Fruit fly (Drosophila melanogaster) Kc167 (cell line): ENCODE measurements around the gene D12.

Experiments
- Myc ChIP-seq: fragments of >200 bp; optimal IDR thresholded peaks from 2 replicates; lab custom pipeline; 2017; ENCODE audit warnings: missing external identifiers
- Sin3A ChIP-seq: fragments of >200 bp; optimal IDR thresholded peaks from 2 replicates; lab custom pipeline; 2018; ENCODE audit warnings: missing external identifiers
- h ChIP-seq: fragments of >200 bp; optimal IDR thresholded peaks from 3 replicates; lab custom pipeline; 2018; ENCODE audit warnings: missing external identifiers
- insv ChIP-seq: fragments of >200 bp; optimal IDR thresholded peaks from 3 replicates; lab custom pipeline; 2018; ENCODE audit warnings: missing external identifiers
- psq ChIP-seq: fragments of >200 bp; optimal IDR thresholded peaks from 2 replicates; lab custom pipeline; 2017; ENCODE audit warnings: missing external identifiers
- ttk ChIP-seq: sonication (Bioruptor generic); optimal IDR thresholded peaks from 2 replicates; lab custom pipeline; 2017; ENCODE audit warnings: missing external identifiers

D12 gene

DNA sequence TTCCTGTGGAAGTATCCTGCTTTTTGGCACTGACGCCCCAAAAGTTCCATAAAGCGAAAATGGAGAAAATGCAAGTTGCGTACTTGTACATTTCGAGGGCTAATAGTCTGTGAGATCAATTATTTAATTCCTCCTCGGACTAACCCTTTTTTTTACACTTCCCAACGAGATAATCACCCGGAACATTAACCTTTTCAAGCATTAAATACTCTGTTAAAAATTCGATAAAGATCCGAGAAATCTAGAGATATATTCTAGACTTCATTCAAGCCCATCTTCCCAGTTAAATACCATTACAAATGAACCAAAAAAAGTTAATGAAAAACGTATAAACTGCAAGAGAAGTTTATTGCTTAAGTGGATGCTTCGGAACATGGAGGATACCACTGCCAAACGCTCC is 43.0 kb downstream of the D12 start, which contains the start of gene lectin-29Ca:
TSS of gene lectin-29Ca (minus strand) at position 101 of the 400 bp plus-strand sequence.
- TF ChIP-seq h (lab: Kevin White, UChicago) = no peak
- no peak for TF ChIP-seq psq (lab: Kevin White, UChicago)
- TF ChIP-seq Sin3A (lab: Kevin White, UChicago) = no peak
- TF ChIP-seq insv (lab: Kevin White, UChicago) = no peak
- TF ChIP-seq ttk (lab: Kevin White, UChicago) = no peak
- TF ChIP-seq Myc (lab: Kevin White, UChicago) = no peak

DNA sequence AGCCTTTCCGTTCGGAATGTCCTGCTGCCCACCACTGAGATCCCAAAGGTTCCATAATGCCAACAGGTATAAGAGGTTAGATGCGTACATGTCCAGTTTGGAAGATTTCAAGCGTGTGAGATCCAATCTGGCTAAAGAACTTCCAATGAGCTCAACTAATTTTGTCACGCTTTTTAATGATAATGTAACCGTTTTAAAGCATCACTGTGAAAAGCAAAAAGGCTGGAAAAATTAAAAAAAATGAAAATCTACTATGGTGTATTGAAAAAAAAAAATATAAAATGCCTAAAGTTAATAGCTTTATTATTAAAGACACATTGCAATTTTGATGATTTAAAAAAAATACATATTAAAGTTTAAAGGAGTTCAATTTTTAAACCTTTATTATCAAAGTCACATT is 44.0 kb downstream of the D12 start, which contains the start of gene Acp29AB:
TSS of gene Acp29AB (minus strand) at position 101 of the 400 bp plus-strand sequence.
- TF ChIP-seq Sin3A (lab: Kevin White, UChicago) (no peak), psq (lab: Kevin White, UChicago) (no peak), h (lab: Kevin White, UChicago) (no peak), insv (lab: Kevin White, UChicago) (no peak), ttk (lab: Kevin White, UChicago) (no peak), Myc (lab: Kevin White, UChicago) (no peak)

DNA sequence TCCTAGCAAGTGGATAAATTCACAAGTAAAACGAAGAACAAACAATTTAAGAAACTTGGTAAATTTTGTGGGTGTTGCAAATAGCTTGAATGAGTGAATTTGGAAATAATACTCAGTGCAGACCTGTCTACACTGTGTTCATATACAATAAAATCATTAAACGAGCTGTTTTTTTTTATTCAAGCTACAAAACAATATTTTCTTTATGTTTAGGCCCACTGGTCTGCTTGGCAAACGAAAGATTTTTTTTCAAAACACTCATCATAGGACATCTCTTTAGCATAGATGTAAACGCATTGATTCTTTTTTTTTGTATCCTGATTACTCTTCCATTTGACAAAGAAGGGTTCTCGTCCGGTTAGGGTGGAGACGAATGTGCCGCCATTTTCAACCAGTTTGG is 44.9 kb downstream of the D12 start, which contains the start of gene CG42820:
TSS of gene CG42820 (minus strand) at position 101 of the 400 bp plus-strand sequence.
- TF ChIP-seq psq (lab: Kevin White, UChicago) (no peak), Myc (lab: Kevin White, UChicago) (no peak), h (lab: Kevin White, UChicago) (no peak)

DNA sequence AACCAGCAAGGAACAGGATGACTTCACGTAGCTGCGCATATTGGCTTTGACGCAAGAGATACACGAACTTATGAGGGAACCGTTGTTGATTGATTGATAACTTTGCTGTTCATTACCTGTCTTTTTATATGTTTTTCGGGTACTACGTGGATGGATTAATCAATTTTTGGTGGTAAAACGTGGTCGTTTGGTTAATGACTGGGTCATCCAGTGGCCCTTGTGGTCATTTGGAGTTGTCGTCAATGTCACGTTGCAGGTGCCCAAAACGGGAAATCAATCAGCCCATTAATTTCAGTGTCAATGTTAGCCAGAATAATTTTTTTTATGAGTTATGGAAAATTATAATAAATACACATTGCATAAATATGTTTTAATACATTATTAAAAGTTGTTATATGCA is 47.9 kb downstream of the D12 start, which contains the start of gene CG42819:
TSS of gene CG42819 (minus strand) at position 101 of the 400 bp plus-strand sequence.
- TF ChIP-seq Myc (lab: Kevin White, UChicago) (no peak), h (lab: Kevin White, UChicago) (no peak), ttk (lab: Kevin White, UChicago) (no peak), Sin3A (lab: Kevin White, UChicago) (no peak), psq (lab: Kevin White, UChicago) (no peak), insv (lab: Kevin White, UChicago) (no peak)

DNA sequence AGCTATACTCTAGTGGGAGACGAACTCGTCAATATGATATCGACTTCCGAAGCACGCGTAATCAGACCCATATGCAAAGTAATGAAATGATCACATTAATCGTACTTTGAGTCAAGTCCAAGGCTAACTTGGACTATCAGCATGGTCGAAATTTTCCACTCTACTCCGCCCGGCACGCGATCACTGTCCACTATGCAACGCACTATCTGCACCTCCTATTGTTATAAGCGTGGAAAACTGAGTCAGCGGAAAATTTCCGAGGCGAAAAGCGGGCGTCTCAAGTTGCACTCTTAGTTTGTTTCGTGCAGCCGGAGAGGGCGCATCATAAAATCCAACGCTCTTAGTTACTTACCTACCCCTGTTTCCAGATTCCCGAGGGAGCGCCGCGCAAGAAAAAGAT is 51.3 kb downstream of the D12 start:
- TF ChIP-seq h (lab: Kevin White, UChicago) (no peak), ttk (lab: Kevin White, UChicago) (no peak), insv (lab: Kevin White, UChicago) (no peak), Myc (lab: Kevin White, UChicago) (no peak), psq (lab: Kevin White, UChicago) (no peak), Sin3A (lab: Kevin White, UChicago) (no peak)

DNA sequence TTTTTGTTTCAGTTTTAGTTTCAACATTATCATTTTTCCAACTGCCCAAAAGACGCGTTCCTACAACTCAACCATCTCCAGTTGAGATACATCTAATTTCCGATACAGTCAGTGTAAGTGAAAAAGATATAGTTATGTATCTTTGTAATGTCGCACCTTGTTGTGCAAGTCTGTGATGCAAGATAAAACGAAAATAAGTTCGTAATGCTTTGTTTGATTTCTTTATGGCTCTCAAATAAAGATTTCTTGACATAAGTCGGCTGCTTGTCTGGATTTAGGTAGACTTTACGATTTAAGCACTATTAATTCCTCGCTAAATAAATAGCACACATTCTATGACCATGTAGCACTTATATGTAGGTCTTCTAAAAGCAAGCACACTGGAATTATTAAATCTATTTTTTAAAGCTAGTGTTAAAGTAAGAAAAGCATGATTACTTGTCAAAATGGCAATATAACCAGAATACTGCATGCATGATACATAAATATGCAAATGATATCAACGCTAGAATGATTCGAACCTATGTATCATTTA is 52.1 kb downstream of the D12 start:
- TF ChIP-seq Myc (lab: Kevin White, UChicago) (no peak), ttk (lab: Kevin White, UChicago) (no peak), h (lab: Kevin White, UChicago) (no peak), psq (lab: Kevin White, UChicago) (no peak), insv (lab: Kevin White, UChicago) (no peak), Sin3A (lab: Kevin White, UChicago) (no peak)

DNA sequence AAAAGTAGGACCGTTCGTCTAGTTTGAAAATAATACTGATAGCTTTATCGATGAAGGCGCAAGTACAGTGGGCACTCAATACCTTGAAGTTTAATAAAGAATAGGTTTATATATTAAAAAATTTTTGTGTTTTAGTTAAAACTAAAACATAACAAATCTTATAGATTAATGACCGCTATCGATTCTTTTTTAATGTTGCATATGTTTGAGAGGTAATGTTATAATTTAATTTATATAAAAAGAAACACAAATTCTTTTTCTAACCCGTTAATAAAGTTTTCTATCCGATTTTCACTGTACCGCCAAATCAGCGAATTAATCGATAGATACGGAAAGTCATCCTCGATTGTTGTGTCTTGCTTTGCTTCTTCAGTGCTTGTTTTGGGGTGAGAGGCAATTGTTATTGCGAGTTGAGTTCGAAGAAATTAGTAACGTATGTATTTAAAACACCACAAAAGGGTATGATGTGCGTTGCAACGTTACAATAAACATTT is 53.0 kb downstream of the D12 start, which contains the start of the genes Dad1 and CG13384:
TSS of gene Dad1 (minus strand) at position 30 of the 494 bp plus-strand sequence.
TSS of gene CG13384 (plus strand) at position 348 of the 494 bp plus-strand sequence.
- no peak for TF ChIP-seq psq (lab: Kevin White, UChicago)
- no peak for TF ChIP-seq insv (lab: Kevin White, UChicago)
- TF ChIP-seq Myc (lab: Kevin White, UChicago) = no peak
- TF ChIP-seq h (lab: Kevin White, UChicago) = no peak
